Worm (Caenorhabditis elegans) whole organism, dauer: ENCODE measurements around the gene gpa-5.

Experiments used
- unc-62 ChIP-seq: sonication (generic microtip); optimal IDR thresholded peaks from 2 replicates; lab custom pipeline; 2017; ENCODE audit warnings: missing biosample characterization, missing genetic modification reagents, missing genetic modification characterization

The gpa-5 gene

DNA sequence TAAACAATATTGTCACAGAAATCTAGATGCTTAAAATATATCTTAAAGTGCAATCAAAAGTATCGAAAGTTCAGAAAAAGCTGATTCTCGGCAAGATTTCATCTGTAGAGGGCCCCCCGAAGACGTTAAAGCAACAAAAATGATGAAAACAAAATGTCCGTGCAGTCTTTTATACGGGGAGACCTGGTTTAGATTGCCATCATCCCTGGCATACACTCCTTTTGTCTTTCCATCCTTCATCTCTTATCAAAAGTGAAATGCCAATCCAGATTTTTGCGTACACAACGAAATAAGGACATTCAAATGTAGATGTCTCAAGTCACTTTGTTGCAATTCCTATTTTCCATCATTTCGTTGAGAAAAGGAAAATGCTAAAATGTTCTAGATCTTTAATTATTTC, 6.7 kb downstream of the gpa-5 start:
- no peak for TF ChIP-seq unc-62 (GFP tag; lab: Kevin White, UChicago)

DNA sequence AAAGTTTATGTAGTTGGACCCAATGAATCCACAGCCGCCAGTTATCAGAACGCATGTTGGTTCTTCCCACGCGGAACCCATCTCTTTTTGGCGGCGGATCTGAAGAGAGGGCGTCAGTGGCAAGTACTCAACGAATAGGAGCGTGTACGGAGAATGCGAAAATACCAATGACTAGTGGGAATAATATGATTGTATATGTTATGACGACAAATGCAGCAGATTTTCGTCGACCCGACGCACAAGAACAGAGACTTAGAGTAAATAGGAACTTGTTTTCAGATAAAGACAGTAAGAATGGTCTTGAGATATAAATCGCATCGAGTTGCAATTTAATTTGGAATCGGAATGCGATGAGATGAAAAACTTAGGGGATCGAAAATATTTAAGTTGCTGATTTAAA, 7.9 kb downstream of the gpa-5 start, which contains the start of gene bus-5:
bus-5 (minus strand) TSS at position 101 of the 400 bp plus-strand sequence.
- no peak for TF ChIP-seq unc-62 (GFP tag; lab: Kevin White, UChicago)

DNA sequence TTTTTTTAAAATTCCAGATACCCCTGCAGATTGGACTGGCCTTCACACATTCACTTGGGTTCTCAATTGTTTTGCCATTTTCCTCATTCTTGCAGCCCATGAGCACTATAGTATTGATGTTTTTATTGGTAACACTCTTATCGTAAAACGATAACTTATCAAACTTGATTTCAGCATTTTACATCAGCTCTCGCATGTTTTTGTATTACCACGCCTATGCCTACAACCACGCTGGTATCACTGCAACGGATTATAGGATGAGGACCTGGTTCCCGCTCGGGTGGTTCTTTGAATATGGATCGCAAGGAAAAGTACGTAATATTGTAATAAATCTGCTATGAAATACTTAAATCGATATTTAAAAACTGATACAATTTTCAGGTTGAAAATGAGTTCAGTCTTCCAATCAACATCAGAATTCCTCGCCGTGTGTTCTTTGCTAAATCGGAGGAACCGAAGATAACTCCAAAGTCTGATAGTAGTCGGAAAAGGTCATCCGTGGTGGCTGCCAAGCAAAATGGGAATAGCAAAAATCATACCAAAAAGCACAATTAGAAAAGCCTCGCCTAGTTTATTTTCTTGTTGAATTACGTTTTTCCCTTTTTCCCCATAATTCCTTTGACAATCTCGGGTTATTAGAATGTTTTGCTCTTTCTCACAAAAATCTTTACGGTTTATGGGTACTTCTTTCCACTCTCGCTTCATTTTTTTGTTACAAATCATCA, 10.1 kb downstream of the gpa-5 start:
- TF ChIP-seq unc-62 (GFP tag; lab: Kevin White, UChicago): no peak

DNA sequence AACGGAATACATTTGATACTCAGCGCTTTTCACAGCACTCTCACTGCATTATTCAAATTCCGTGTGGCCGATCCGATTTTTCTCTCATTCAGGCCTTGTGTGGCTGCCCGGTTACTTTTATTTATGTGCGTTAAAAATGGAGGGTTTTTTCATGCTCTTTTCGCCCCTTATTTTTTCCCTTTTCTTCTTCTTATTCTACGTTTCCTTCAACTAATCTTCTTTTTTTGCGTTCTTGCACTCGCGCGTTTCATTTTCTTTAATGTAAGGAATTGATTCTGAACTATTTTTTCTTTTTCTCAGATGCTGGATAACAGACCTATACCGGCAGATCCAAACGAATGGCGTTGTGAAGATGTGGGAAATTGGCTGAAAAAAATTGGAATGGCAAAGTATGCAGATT, 12.2 kb downstream of the gpa-5 start, which contains the start of gene F53B1.2:
F53B1.2 (plus strand) TSS at position 301 of the 400 bp plus-strand sequence.
- no peak for TF ChIP-seq unc-62 (GFP tag; lab: Kevin White, UChicago)

DNA sequence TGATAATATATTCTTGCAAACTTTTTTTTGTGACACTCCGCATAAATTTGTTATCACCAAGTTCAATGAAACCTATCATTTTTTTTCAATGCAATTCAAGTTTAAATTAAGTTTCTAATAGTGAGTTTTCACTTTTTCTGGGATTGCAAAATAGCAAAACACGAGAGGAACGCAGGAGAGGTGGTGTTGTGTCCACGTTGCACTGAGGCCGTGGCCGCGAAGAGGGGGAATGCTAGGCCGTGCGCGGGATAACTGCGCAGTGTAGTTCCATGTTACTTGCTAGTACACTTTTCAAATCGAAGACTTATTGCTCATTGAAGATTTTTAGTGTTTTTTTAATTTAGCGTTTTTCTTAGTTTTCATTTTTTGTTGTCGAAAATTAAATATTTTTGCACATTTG, 12.7 kb downstream of the gpa-5 start:
- TF ChIP-seq unc-62 (GFP tag; lab: Kevin White, UChicago): no peak

DNA sequence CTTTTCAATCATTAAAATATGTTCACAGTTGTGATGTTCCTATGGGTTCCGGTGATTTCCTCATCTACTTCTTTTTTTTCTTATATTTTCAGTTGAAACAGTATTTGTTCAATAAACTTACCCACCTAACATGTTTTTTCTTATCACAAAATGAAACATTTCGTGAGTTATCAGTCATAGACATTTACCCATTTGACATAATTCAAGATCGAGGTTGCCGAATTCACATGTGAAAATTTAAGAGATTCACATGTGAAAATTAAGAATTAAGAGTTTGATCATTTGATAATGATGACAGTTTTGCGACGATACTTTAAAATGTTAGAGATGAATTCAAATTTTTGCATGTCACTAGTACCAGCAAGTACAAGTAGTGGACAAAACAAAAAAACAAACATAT, 13.4 kb downstream of the gpa-5 start:
- TF ChIP-seq unc-62 (GFP tag; lab: Kevin White, UChicago): no peak

DNA sequence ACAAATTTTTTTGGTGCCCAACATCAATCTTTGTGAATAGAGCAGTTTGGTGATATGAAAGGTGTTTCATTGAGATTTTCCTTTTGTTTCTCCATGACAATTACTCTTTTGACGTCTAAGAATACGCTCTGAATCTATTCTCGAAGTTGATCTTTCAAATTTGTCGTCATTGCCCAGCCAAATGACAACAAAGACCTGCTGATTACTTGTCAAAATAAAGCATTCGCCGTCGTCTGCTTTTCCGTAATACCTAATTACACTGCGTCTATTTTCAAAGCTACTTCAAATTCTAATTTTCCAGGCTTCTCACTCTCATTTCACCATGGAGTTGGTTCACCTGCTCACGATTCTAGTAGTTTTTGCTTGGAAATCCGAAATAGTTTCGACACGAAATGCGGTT, 15.6 kb downstream of the gpa-5 start, which contains the start of gene F53B1.3:
F53B1.3 (plus strand) TSS at position 301 of the 400 bp plus-strand sequence.
- no peak for TF ChIP-seq unc-62 (GFP tag; lab: Kevin White, UChicago)

DNA sequence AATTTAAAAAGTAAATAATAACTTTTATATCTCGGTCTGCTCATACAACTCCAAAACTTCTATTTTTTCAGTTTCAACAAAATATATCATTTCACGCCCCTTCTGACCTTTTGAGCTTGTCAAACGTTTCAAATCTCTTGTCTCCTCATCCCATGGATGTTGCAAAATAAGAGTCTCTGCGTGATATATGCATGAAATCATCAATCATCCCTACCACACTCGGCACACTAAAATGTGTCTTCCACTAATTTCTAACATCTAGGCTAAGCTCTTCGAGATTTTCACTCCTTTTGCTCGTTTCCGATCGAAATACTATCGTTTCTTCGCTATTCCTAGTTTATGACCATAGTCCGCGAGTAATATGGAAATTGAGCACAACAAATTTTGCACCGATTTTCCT, 21.9 kb downstream of the gpa-5 start:
- no peak for TF ChIP-seq unc-62 (GFP tag; lab: Kevin White, UChicago)

DNA sequence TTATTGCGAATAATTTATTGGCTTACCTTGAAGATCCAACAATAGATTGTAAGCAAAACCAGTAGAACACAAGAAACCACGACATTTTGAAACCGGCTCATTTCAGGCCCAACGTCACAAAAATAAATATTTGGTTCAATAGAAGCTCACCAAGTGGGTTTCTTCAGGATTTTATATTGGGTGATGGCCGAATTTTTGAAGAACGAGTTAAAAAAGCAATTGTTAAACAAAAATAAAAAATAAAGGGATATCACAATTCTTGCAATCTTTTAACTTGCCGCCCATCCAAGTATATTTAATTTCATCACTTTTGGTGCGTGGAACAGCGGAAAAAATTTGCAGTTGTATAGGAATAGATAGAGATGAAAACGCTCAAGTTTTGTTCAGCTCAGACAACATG, 24.1 kb downstream of the gpa-5 start, which contains the start of gene T21D9.2:
T21D9.2 (minus strand) TSS at position 101 of the 400 bp plus-strand sequence.
- TF ChIP-seq unc-62 (GFP tag; lab: Kevin White, UChicago): no peak

DNA sequence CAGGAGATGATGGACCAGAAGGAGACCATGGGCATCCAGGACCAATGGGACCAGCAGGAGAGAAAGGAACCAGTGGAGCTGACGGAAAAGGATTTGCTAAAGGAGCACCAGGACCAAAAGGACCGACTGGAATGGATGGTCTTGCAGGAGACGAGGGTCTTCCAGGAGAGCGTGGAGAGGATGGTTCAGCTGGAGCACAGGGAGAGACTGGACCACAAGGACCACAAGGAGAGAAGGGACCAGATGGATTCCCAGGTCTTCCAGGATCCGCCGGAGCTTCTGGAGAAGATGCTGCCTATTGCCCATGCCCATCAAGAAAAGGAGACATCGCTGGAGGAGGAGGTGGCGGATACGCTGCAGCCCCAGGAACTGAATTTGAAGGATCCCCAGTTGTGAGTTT, 26.8 kb downstream of the gpa-5 start:
- TF ChIP-seq unc-62 (GFP tag; lab: Kevin White, UChicago): no peak

DNA sequence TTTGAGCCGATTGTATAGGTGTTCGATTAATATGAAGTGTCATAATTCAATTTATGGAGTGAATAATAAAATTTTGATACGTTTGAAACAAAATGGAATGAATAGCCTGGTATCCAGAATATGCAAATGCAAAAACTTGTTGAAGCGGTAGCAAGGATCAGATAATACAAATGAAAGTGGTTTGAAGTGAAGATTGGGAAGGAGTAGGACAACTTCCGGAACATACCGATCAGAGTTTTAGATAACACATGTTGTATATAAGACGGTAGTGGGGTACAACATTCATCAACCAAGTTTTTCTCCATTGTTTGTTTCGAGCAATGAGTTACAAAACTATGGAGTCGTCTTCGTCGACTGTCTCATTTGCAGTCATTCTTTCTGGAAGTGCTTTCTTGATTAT, 27.7 kb downstream of the gpa-5 start, which contains the start of gene col-164:
col-164 (plus strand) TSS at position 301 of the 400 bp plus-strand sequence.
- no peak for TF ChIP-seq unc-62 (GFP tag; lab: Kevin White, UChicago)

DNA sequence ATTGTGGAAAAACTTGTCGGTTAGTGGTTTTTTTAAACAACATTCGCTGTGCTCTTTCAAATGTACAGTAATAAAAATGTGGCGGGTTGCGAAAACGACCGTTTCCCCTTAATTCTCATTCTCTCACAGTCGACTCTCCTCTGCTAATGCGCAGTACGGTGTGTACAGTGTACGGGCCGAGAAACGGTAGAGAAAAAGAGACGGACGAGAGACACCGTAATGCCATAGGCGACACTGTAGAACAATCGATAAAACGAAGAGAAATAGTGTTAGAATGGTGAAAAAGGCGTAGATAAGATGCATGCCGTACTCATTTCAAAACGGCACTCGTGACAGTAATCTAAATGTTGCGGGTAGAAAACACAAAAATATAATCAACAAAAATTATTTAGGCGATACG, 30.4 kb downstream of the gpa-5 start:
- no peak for TF ChIP-seq unc-62 (GFP tag; lab: Kevin White, UChicago)

DNA sequence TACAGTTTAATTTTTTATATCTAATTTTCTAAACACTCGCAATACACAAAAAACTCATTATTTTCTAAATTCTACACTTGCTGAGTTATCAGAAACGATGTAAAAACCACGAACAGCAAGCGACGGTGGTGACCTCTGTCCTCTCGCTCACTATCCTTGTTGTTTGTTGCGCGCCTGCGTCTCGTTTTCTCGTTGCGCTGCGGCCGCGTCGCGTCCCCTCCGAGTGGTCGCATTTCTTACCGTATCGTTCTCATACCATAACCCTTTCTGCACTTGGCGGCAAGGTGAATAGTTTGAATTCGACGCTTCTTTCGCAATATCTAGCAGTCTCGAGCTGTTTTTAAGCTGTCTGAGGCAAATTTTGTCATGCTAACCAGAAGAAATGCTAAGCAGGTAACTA, 31.4 kb downstream of the gpa-5 start, which contains the start of gene lsy-2:
lsy-2 (plus strand) TSS at position 271 of the 400 bp plus-strand sequence.
- no peak for TF ChIP-seq unc-62 (GFP tag; lab: Kevin White, UChicago)

DNA sequence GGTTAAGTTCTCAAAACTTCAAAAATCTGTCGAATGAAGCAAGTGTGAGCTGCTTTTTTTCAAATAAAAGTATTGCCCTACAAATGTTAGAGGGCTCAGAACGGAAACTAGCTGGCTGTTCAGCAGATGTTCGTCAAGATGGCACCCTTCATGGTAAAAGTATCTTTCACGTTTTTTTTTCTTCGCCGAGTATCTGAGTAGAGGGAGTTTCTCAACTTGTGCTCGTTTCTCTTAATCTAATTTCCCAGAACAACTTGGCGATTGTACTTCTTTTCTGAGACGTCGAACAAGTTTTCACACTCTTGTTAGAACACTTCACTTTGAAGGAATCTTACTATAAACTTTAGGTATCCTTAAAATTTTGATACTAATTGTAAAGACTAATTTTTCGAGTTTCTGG, 33.1 kb downstream of the gpa-5 start:
- TF ChIP-seq unc-62 (GFP tag; lab: Kevin White, UChicago): no peak

DNA sequence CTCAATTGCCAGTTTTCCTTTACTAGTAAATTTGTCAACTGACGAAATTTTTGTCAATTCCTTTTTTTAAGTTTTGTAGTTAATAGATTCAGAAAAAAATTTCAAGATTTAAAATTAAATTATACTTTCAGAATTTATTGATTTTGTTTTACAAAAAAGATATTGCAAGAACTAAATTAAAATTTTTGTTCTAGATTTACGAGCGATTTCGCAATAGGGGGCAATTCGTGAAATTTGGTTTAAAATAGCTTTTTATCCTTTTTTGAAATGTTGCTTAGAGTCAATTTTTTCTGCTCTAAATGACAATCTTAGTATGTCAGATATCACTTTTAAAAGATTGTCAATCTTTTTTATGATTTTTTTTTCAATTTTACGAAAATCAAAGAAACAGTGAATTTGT, 35.4 kb downstream of the gpa-5 start:
- TF ChIP-seq unc-62 (GFP tag; lab: Kevin White, UChicago): no peak

DNA sequence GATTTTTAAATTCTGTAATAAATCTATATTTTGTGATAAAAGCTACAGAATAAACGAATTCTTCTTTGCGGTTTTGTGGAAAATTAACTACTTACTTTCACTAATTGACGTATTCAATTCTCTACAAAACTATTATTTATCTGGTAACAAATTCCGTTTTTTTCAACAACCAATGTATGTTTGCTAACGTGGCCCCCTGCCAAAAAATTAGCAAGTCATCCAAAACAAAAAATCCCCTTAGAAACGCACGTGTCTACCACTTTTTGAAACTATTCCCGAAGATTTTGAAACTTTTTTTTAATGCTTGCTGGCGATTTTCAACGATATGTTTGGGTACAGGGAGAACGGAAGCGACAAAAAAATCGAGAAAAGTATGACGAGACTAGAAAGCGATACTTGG, 35.9 kb downstream of the gpa-5 start, which contains the start of gene F49H12.2:
F49H12.2 (plus strand) TSS at position 301 of the 400 bp plus-strand sequence.
- TF ChIP-seq unc-62 (GFP tag; lab: Kevin White, UChicago): no peak

DNA sequence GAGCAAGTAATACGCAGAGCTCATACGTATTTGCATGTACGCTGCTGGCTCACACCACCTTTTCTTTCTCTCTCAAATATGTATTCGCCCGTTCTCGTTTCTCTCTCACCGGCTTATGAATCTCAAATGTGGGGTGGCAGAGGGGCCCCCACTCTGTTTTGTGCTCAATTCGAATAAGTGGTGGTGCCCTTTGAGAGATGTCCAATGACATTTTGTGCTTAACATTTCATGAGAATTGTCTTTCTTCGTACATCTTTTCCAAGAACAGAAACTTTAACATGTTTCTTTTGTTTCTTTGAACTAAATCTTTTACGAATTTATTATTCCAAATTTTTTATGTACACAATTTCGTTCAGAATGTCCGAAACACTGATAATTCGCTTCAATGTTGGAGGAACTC, 36.8 kb downstream of the gpa-5 start, which contains the start of gene F49H12.3:
F49H12.3 (plus strand) TSS at position 357 of the 400 bp plus-strand sequence.
- no peak for TF ChIP-seq unc-62 (GFP tag; lab: Kevin White, UChicago)
